Worm (Caenorhabditis elegans) whole organism, L2 larva: ENCODE data around the gene ZK1290.15.

Experiments used
- C34F6.9 ChIP-seq: fragments of 150-350 bp; optimal IDR thresholded peaks from 2 replicates; lab custom pipeline; 2014; ENCODE audit warnings: missing biosample characterization, missing genetic modification characterization
- F13H6.1 ChIP-seq: sonication (generic microtip); optimal IDR thresholded peaks from 2 replicates; lab custom pipeline; 2016; ENCODE audit warnings: missing genetic modification characterization, missing compliant biosample characterization
- R02D3.7 ChIP-seq: fragments of 150-350 bp; optimal IDR thresholded peaks from 2 replicates; lab custom pipeline; 2014; ENCODE audit warnings: missing biosample characterization, missing genetic modification characterization
- Y55F3AM.14 ChIP-seq: fragments of 200-800 bp; sonication (Bioruptor generic); optimal IDR thresholded peaks from 2 replicates; lab custom pipeline; 2018; ENCODE audit warnings: mild to moderate bottlenecking, missing genetic modification characterization, missing compliant biosample characterization
- alr-1 ChIP-seq: fragments of 150-350 bp; optimal IDR thresholded peaks from 2 replicates; lab custom pipeline; 2014; ENCODE audit warnings: missing biosample characterization, missing genetic modification characterization
- aly-2 ChIP-seq: fragments of 150-350 bp; optimal IDR thresholded peaks from 2 replicates; lab custom pipeline; 2014; ENCODE audit warnings: missing biosample characterization, missing genetic modification characterization
- blmp-1 ChIP-seq: sonication (generic microtip); optimal IDR thresholded peaks from 2 replicates; lab custom pipeline; 2017; ENCODE audit warnings: missing genetic modification characterization, mild to moderate bottlenecking, missing compliant biosample characterization, antibody characterized with exemption, moderate library complexity; ENCODE audit not compliant: insufficient read depth
- ceh-16 ChIP-seq: fragments of 150-350 bp; optimal IDR thresholded peaks from 2 replicates; lab custom pipeline; 2014; ENCODE audit warnings: missing biosample characterization, missing genetic modification characterization
- crh-2 ChIP-seq: sonication (generic microtip); optimal IDR thresholded peaks from 2 replicates; lab custom pipeline; 2017; ENCODE audit warnings: missing biosample characterization, missing genetic modification characterization
- dmd-4 ChIP-seq: sonication (generic microtip); optimal IDR thresholded peaks from 2 replicates; lab custom pipeline; 2017; ENCODE audit warnings: missing biosample characterization, missing genetic modification characterization
- elt-1 ChIP-seq: fragments of 150-350 bp; optimal IDR thresholded peaks from 2 replicates; lab custom pipeline; 2014; ENCODE audit warnings: missing biosample characterization, missing genetic modification characterization
- fos-1 ChIP-seq: fragments of 150-350 bp; optimal IDR thresholded peaks from 2 replicates; lab custom pipeline; 2014; ENCODE audit warnings: missing biosample characterization, missing genetic modification characterization
- gmeb-1 ChIP-seq: fragments of 150-350 bp; optimal IDR thresholded peaks from 2 replicates; lab custom pipeline; 2014; ENCODE audit warnings: missing biosample characterization, missing genetic modification characterization
- lin-11 ChIP-seq: fragments of 150-350 bp; sonication (generic microtip); optimal IDR thresholded peaks from 2 replicates; lab custom pipeline; 2014; ENCODE audit warnings: missing biosample characterization, missing genetic modification characterization, inconsistent platforms, mixed read lengths
- lin-13 ChIP-seq: fragments of 150-350 bp; optimal IDR thresholded peaks from 2 replicates; lab custom pipeline; 2014; ENCODE audit warnings: missing biosample characterization, missing genetic modification reagents, missing genetic modification characterization
- lsy-2 ChIP-seq, 2 experiments: fragments of 150-350 bp in 1 of 2; sonication (generic microtip) in 1 of 2; optimal IDR thresholded peaks; 2 replicates each; lab custom pipeline; 2014 to 2017; ENCODE audit warnings: missing biosample characterization in 2 of 2, missing genetic modification characterization in 2 of 2
- mdl-1 ChIP-seq, 2 experiments: fragments of 150-350 bp in 1 of 2; sonication (generic microtip) in 1 of 2; optimal IDR thresholded peaks; 2 replicates each; lab custom pipeline; 2017; ENCODE audit warnings: missing biosample characterization in 2 of 2, missing genetic modification characterization in 2 of 2
- nhr-11 ChIP-seq: fragments of 150-350 bp; optimal IDR thresholded peaks from 2 replicates; lab custom pipeline; 2014; ENCODE audit warnings: missing biosample characterization, missing genetic modification characterization
- nhr-129 ChIP-seq: fragments of 150-350 bp; optimal IDR thresholded peaks from 2 replicates; lab custom pipeline; 2014; ENCODE audit warnings: missing biosample characterization, missing genetic modification characterization
- nhr-21 ChIP-seq: fragments of 150-350 bp; optimal IDR thresholded peaks from 2 replicates; lab custom pipeline; 2014; ENCODE audit warnings: missing biosample characterization, missing genetic modification characterization
- nhr-23 ChIP-seq: fragments of 150-350 bp; optimal IDR thresholded peaks from 2 replicates; lab custom pipeline; 2014; ENCODE audit warnings: missing biosample characterization, missing genetic modification reagents, missing genetic modification characterization
- nhr-25 ChIP-seq: fragments of 150-350 bp; sonication (generic microtip); optimal IDR thresholded peaks from 3 replicates; lab custom pipeline; 2014; ENCODE audit warnings: missing biosample characterization, missing genetic modification characterization
- sma-3 ChIP-seq: sonication (generic microtip); optimal IDR thresholded peaks from 2 replicates; lab custom pipeline; 2016; ENCODE audit warnings: missing genetic modification reagents, missing genetic modification characterization, missing compliant biosample characterization
- sma-9 ChIP-seq, 2 experiments: fragments of 150-350 bp in 1 of 2; sonication (generic microtip) in 1 of 2; optimal IDR thresholded peaks; 2 replicates each; lab custom pipeline; 2014 to 2016; ENCODE audit warnings: missing genetic modification characterization in 2 of 2, mild to moderate bottlenecking in 1 of 2, missing biosample characterization in 1 of 2, missing compliant biosample characterization in 1 of 2, missing genetic modification reagents in 1 of 2, moderate library complexity in 1 of 2
- snpc-4 ChIP-seq: fragments of 150-350 bp; optimal IDR thresholded peaks from 2 replicates; lab custom pipeline; 2014; ENCODE audit warnings: missing biosample characterization, missing genetic modification characterization
- unc-39 ChIP-seq: fragments of 150-350 bp; optimal IDR thresholded peaks from 2 replicates; lab custom pipeline; 2014; ENCODE audit warnings: missing biosample characterization, missing genetic modification characterization
- unc-55 ChIP-seq: fragments of 150-350 bp; sonication (generic microtip); optimal IDR thresholded peaks from 3 replicates; lab custom pipeline; 2014; ENCODE audit warnings: missing biosample characterization, missing genetic modification reagents, missing genetic modification characterization
- zag-1 ChIP-seq: fragments of 150-350 bp; optimal IDR thresholded peaks from 2 replicates; lab custom pipeline; 2014; ENCODE audit warnings: missing biosample characterization, missing genetic modification characterization
- ztf-1 ChIP-seq: fragments of 200-800 bp; sonication (Bioruptor generic); conservative IDR thresholded peaks from 2 replicates; pipeline ENCODE4 v1.3.6; 2022; ENCODE audit warnings: missing genetic modification characterization, missing compliant biosample characterization
- ztf-11 ChIP-seq: sonication (generic microtip); optimal IDR thresholded peaks from 2 replicates; lab custom pipeline; 2017; ENCODE audit warnings: missing biosample characterization, missing genetic modification characterization

ZK1290.15 gene

ce11 chrII:7530944-7531343 lies 7.6 kb downstream of the ZK1290.15 start, which contains the start of gene wrt-1:
wrt-1 (plus strand) TSS chrII:7530996.
- no peak for TF ChIP-seq gmeb-1 (tag; lab: Kevin White, UChicago)
- TF ChIP-seq nhr-21, result peak; percentile 12
- peak; percentile 5 for TF ChIP-seq blmp-1 (tag; lab: Kevin White, UChicago)

ce11 chrII:7531478-7531877 lies 8.1 kb downstream of the ZK1290.15 start:
- no peak for TF ChIP-seq fos-1 (tag; lab: Kevin White, UChicago)
- peak; percentile 29 for TF ChIP-seq nhr-25 (tag; lab: Kevin White, UChicago)
- no peak for TF ChIP-seq unc-39 (tag; lab: Kevin White, UChicago)
- TF ChIP-seq nhr-21, result peak; percentile 51
- no peak for TF ChIP-seq snpc-4
- TF ChIP-seq sma-9 (GFP tag; optimal IDR thresholded peaks at IDR 0.05; lab: Kevin White, UChicago), result peak; percentile 54
- no peak for TF ChIP-seq sma-9 (tag; optimal IDR thresholded peaks at IDR 0.05; lab: Kevin White, UChicago)
- TF ChIP-seq lin-11 (tag; lab: Kevin White, UChicago), result no peak
- TF ChIP-seq, all 48 proteins: peak for 3

- peak; percentile 53 for TF ChIP-seq elt-1
- peak; percentile 23 for TF ChIP-seq sma-9 (GFP tag; optimal IDR thresholded peaks at IDR 0.05; lab: Kevin White, UChicago)
- no peak for TF ChIP-seq sma-9 (tag; optimal IDR thresholded peaks at IDR 0.05; lab: Kevin White, UChicago)
- no peak for TF ChIP-seq unc-55 (GFP tag; lab: Kevin White, UChicago)
- TF ChIP-seq ceh-16, result peak; percentile 44
Measured at ce11 chrII:7534369-7534768, 11.0 kb downstream of the ZK1290.15 start, which contains the start of gene wrt-10. wrt-10 (minus strand) TSS chrII:7534563.

- TF ChIP-seq fos-1 (tag; lab: Kevin White, UChicago), result peak; percentile 70
- no peak for TF ChIP-seq F13H6.1
- TF ChIP-seq zag-1 (tag; lab: Kevin White, UChicago), result no peak
- peak; percentile 14 for TF ChIP-seq crh-2 (tag; lab: Kevin White, UChicago)
- TF ChIP-seq nhr-11 (tag; lab: Kevin White, UChicago), result no peak
Measured at ce11 chrII:7534934-7535333, 11.6 kb downstream of the ZK1290.15 start, which contains the start of gene ZK1290.13. ZK1290.13 (plus strand) TSS chrII:7535006.

- TF ChIP-seq ztf-1 (GFP tag; lab: Robert Waterston, UW) (no peak), ztf-11 (no peak), nhr-129 (tag; lab: Kevin White, UChicago) (peak; percentile 45), lin-13 (GFP tag; lab: Kevin White, UChicago) (peak; percentile 32), lsy-2 (tag; optimal IDR thresholded peaks at IDR 0.05; lab: Kevin White, UChicago) (peak; percentile 3 to 95), mdl-1 (tag; optimal IDR thresholded peaks at IDR 0.05; lab: Kevin White, UChicago) (no peak), unc-55 (GFP tag; lab: Kevin White, UChicago) (peak; percentile 59), snpc-4 (no peak), gmeb-1 (tag; lab: Kevin White, UChicago) (peak; percentile 27), crh-2 (tag; lab: Kevin White, UChicago) (peak; percentile 36), C34F6.9 (tag; lab: Kevin White, UChicago) (peak; percentile 70), lin-11 (tag; lab: Kevin White, UChicago) (no peak), sma-9 (GFP tag; optimal IDR thresholded peaks at IDR 0.05; lab: Kevin White, UChicago) (peak; percentile 62), sma-9 (tag; optimal IDR thresholded peaks at IDR 0.05; lab: Kevin White, UChicago) (no peak), sma-3 (GFP tag; lab: Kevin White, UChicago) (peak; percentile 18), unc-39 (tag; lab: Kevin White, UChicago) (no peak), Y55F3AM.14 (GFP tag; lab: Kevin White, UChicago) (no peak)
Measured at ce11 chrII:7537603-7538230, 14.3 kb downstream of the ZK1290.15 start, which contains the start of gene nfi-1. nfi-1 (plus strand) TSS chrII:7538180.

ce11 chrII:7542952-7543351 lies 19.6 kb downstream of the ZK1290.15 start:
- TF ChIP-seq dmd-4 (no peak), R02D3.7 (no peak), crh-2 (tag; lab: Kevin White, UChicago) (no peak), nhr-23 (tag; lab: Kevin White, UChicago) (no peak), nhr-129 (tag; lab: Kevin White, UChicago) (no peak), lin-11 (tag; lab: Kevin White, UChicago) (no peak), aly-2 (no peak), ztf-1 (GFP tag; lab: Robert Waterston, UW) (no peak), F13H6.1 (no peak), fos-1 (tag; lab: Kevin White, UChicago) (no peak), alr-1 (tag; lab: Kevin White, UChicago) (no peak)
- TF ChIP-seq, all 48 proteins: peak for 0
